Fruit fly (Drosophila melanogaster): ENCODE results near the gene ppk27.

The ppk27 gene

dm6 chr3L:3771406-3771935 is 16.5 kb upstream of the ppk27 start (continued):
- TF ChIP-seq crc (GFP tag; optimal IDR thresholded peaks at IDR 0.05) (no peak), sqz (GFP tag; optimal IDR thresholded peaks at IDR 0.05) (peak; percentile 41), Xbp1 (GFP tag; optimal IDR thresholded peaks at IDR 0.05) (peak; percentile 68), onecut (GFP tag; IDR thresholded peaks at IDR 0.05) (peak; percentile 44), ftz-f1 (GFP tag; optimal IDR thresholded peaks at IDR 0.05) (no peak), CG8290 (GFP tag; optimal IDR thresholded peaks at IDR 0.05) (no peak), CG8290 (tag; optimal IDR thresholded peaks at IDR 0.05) (no peak), ab (GFP tag; optimal IDR thresholded peaks at IDR 0.05) (no peak), sim (GFP tag; IDR thresholded peaks at IDR 0.05) (no peak), maf-S (GFP tag; optimal IDR thresholded peaks at IDR 0.05) (no peak), CG18011 (GFP tag; optimal IDR thresholded peaks at IDR 0.05) (peak; percentile 1), Rfx (GFP tag; IDR thresholded peaks at IDR 0.05) (peak; percentile 94), fd96Cb (tag; optimal IDR thresholded peaks at IDR 0.05) (peak; percentile 31), pan (optimal IDR thresholded peaks at IDR 0.05) (no peak), pan (GFP tag; optimal IDR thresholded peaks at IDR 0.05 in 1 of 2, IDR thresholded peaks at IDR 0.05 in 1 of 2) (peak in 1 of 2 experiments; percentile 90), tup (GFP tag; optimal IDR thresholded peaks at IDR 0.05) (peak; percentile 17), CG17361 (GFP tag; IDR thresholded peaks at IDR 0.05) (peak; percentile 46; the same call in 2 of the 3 replicates), ATbp (GFP tag; optimal IDR thresholded peaks at IDR 0.05) (peak; percentile 47), CG15514 (GFP tag; optimal IDR thresholded peaks at IDR 0.05) (peak; percentile 54), Side (GFP tag; optimal IDR thresholded peaks at IDR 0.05) (no peak), CG11456 (GFP tag; IDR thresholded peaks at IDR 0.05) (peak; percentile 81), CG10209 (GFP tag; optimal IDR thresholded peaks at IDR 0.05) (peak; percentile 70), dan (GFP tag; IDR thresholded peaks at IDR 0.05) (no peak), grau (tag; optimal IDR thresholded peaks at IDR 0.05) (peak; percentile 98), Hsf (GFP tag; optimal IDR thresholded peaks at IDR 0.05) (peak; percentile 22), lola (GFP tag; optimal IDR thresholded peaks at IDR 0.05) (peak in 1 of 3 experiments; percentile 4), CG8765 (GFP tag; IDR thresholded peaks at IDR 0.05) (no peak; the same call in 1 of the 2 replicates), CG1832 (GFP tag; optimal IDR thresholded peaks at IDR 0.05) (no peak), CG11696 (GFP tag; IDR thresholded peaks at IDR 0.05) (peak; percentile 73), Bdp1 (GFP tag; optimal IDR thresholded peaks at IDR 0.05) (no peak), bsh (GFP tag; optimal IDR thresholded peaks at IDR 0.05) (peak; percentile 5 to 52), CG13894 (tag; optimal IDR thresholded peaks at IDR 0.05) (peak; percentile 70), CG13123 (GFP tag; optimal IDR thresholded peaks at IDR 0.05) (peak; percentile 45), C15 (GFP tag; IDR thresholded peaks at IDR 0.05) (peak; percentile 75; the same call in 2 of the 3 replicates), fru (optimal IDR thresholded peaks at IDR 0.05) (no peak), BtbVII (GFP tag; optimal IDR thresholded peaks at IDR 0.05) (peak; percentile 68), al (GFP tag; IDR thresholded peaks at IDR 0.05) (peak; percentile 92), Sox102F (GFP tag; optimal IDR thresholded peaks at IDR 0.05) (peak; percentile 74), slbo (GFP tag; IDR thresholded peaks at IDR 0.05) (peak; percentile 94), CG17829 (tag; optimal IDR thresholded peaks at IDR 0.05) (peak; percentile 66), H2.0 (GFP tag; IDR thresholded peaks at IDR 0.05) (peak; percentile 78), CG8944 (GFP tag; optimal IDR thresholded peaks at IDR 0.05) (no peak), az2 (GFP tag; optimal IDR thresholded peaks at IDR 0.05) (peak; percentile 51), CG12942 (GFP tag; optimal IDR thresholded peaks at IDR 0.05) (peak; percentile 25), Atf-2 (GFP tag; optimal IDR thresholded peaks at IDR 0.05) (no peak), CG14860 (GFP tag; IDR thresholded peaks at IDR 0.05; ENCODE audit: partially characterized antibody) (no peak), grn (GFP tag; optimal IDR thresholded peaks at IDR 0.05) (no peak), PHDP (tag; optimal IDR thresholded peaks at IDR 0.05) (peak; percentile 87), tap (tag; optimal IDR thresholded peaks at IDR 0.05) (peak; percentile 80), CG17912 (GFP tag; optimal IDR thresholded peaks at IDR 0.05) (no peak), Myb (GFP tag; optimal IDR thresholded peaks at IDR 0.05) (no peak)
